Worm (Caenorhabditis elegans) whole organism, midembryonic: ENCODE measurements around the gene R03H10.5.

ENCODE experiments used
- cog-1 ChIP-seq: sonication (generic microtip); optimal IDR thresholded peaks from 2 replicates; lab custom pipeline; 2016; ENCODE audit warnings: missing genetic modification characterization, missing compliant biosample characterization
- ref-1 ChIP-seq: fragments of 200-800 bp; sonication (Bioruptor generic); conservative IDR thresholded peaks from 2 replicates; pipeline ENCODE4 v1.3.6; 2022; ENCODE audit warnings: missing genetic modification reagents, missing genetic modification characterization, missing compliant biosample characterization
- tab-1 ChIP-seq: fragments of 200-800 bp; sonication (Bioruptor generic); IDR thresholded peaks from 2 replicates; pipeline ENCODE4 v1.3.6; 2022; ENCODE audit warnings: missing genetic modification characterization, missing compliant biosample characterization
- ztf-23 ChIP-seq: fragments of 200-800 bp; sonication (Bioruptor generic); IDR thresholded peaks from 2 replicates; pipeline ENCODE4 v1.3.6; 2022; ENCODE audit warnings: missing genetic modification reagents, missing genetic modification characterization, missing compliant biosample characterization

- TF ChIP-seq ztf-23 (GFP tag; lab: Robert Waterston, UW) (no peak), cog-1 (tag; lab: Kevin White, UChicago) (no peak), ref-1 (GFP tag; lab: Robert Waterston, UW) (no peak), tab-1 (GFP tag; lab: Robert Waterston, UW) (no peak)
Measured at ce11 chrII:4146039-4146438, 24.4 kb downstream of the R03H10.5 start, which contains the start of gene F56D3.1.
